Fruit fly (Drosophila melanogaster) whole organism, embryonic: ENCODE results near the gene Rnf146.

Experiments used
- B-H2 ChIP-seq: fragments of 200-800 bp; sonication (Bioruptor generic); optimal IDR thresholded peaks from 2 replicates; lab custom pipeline; 2018; ENCODE audit warnings: missing biosample characterization, mild to moderate bottlenecking, missing genetic modification characterization
- CG10274 ChIP-seq: fragments of 200-800 bp; sonication (Bioruptor generic); optimal IDR thresholded peaks from 3 replicates; lab custom pipeline; 2017; ENCODE audit warnings: missing biosample characterization, mild to moderate bottlenecking, missing genetic modification characterization
- CG10366 ChIP-seq: fragments of 200-800 bp; sonication (Bioruptor generic); IDR thresholded peaks from 2 replicates; pipeline ENCODE4 v1.3.6; 2022; ENCODE audit warnings: missing biosample characterization, missing genetic modification characterization
- CG10565 ChIP-seq: fragments of 200-800 bp; sonication (Bioruptor generic); optimal IDR thresholded peaks from 3 replicates; lab custom pipeline; 2016; ENCODE audit warnings: missing biosample characterization, mild to moderate bottlenecking, missing genetic modification characterization
- CG12071 ChIP-seq: fragments of 200-800 bp; sonication (Bioruptor generic); optimal IDR thresholded peaks from 3 replicates; lab custom pipeline; 2018; ENCODE audit warnings: missing biosample characterization, mild to moderate bottlenecking, missing genetic modification characterization
- CG12155 ChIP-seq: fragments of 200-800 bp; sonication (Bioruptor generic); optimal IDR thresholded peaks from 3 replicates; lab custom pipeline; 2016; ENCODE audit warnings: missing biosample characterization, missing genetic modification characterization
- CG12769 ChIP-seq: fragments of 200-800 bp; sonication (Bioruptor generic); optimal IDR thresholded peaks from 2 replicates; lab custom pipeline; 2019; ENCODE audit warnings: missing biosample characterization, mild to moderate bottlenecking, missing genetic modification characterization, moderate library complexity
- CG13894 ChIP-seq: fragments of 200-800 bp; sonication (Bioruptor generic); optimal IDR thresholded peaks from 3 replicates; lab custom pipeline; 2018; ENCODE audit warnings: missing biosample characterization, mild to moderate bottlenecking, missing genetic modification characterization, moderate library complexity
- CG15479 ChIP-seq: fragments of 200-800 bp; sonication (Bioruptor generic); optimal IDR thresholded peaks from 3 replicates; lab custom pipeline; 2019; ENCODE audit warnings: missing biosample characterization, mild to moderate bottlenecking, missing genetic modification characterization, moderate library complexity
- CG1603 ChIP-seq: fragments of 200-800 bp; sonication (Bioruptor generic); optimal IDR thresholded peaks from 2 replicates; lab custom pipeline; 2019; ENCODE audit warnings: missing biosample characterization, mild to moderate bottlenecking, missing genetic modification characterization, moderate library complexity
- CG17385 ChIP-seq: fragments of 200-800 bp; sonication (Bioruptor generic); optimal IDR thresholded peaks from 3 replicates; lab custom pipeline; 2018; ENCODE audit warnings: missing biosample characterization, mild to moderate bottlenecking, missing genetic modification characterization
- CG2202 ChIP-seq: fragments of 200-800 bp; sonication (Bioruptor generic); optimal IDR thresholded peaks from 2 replicates; lab custom pipeline; 2018; ENCODE audit warnings: missing biosample characterization, mild to moderate bottlenecking, missing genetic modification characterization
- CG34422 ChIP-seq: fragments of 200-800 bp; sonication (Bioruptor generic); IDR thresholded peaks from 3 replicates; pipeline ENCODE4 v1.3.6; 2022; ENCODE audit warnings: missing biosample characterization, missing genetic modification characterization
- CG4730 ChIP-seq: fragments of 200-800 bp; sonication (Bioruptor generic); IDR thresholded peaks from 2 replicates; pipeline ENCODE4 v1.3.6; 2022; ENCODE audit warnings: missing biosample characterization, missing genetic modification characterization
- CG6765 ChIP-seq: fragments of 200-800 bp; sonication (Bioruptor generic); optimal IDR thresholded peaks from 3 replicates; lab custom pipeline; 2017; ENCODE audit warnings: missing biosample characterization, mild to moderate bottlenecking, missing genetic modification characterization
- CG7987 ChIP-seq: fragments of 200-800 bp; sonication (Bioruptor generic); optimal IDR thresholded peaks from 2 replicates; lab custom pipeline; 2018; ENCODE audit warnings: missing biosample characterization, mild to moderate bottlenecking, missing genetic modification characterization, moderate library complexity
- CG8089 ChIP-seq: fragments of 200-800 bp; sonication (Bioruptor generic); optimal IDR thresholded peaks from 3 replicates; lab custom pipeline; 2016; ENCODE audit warnings: missing biosample characterization, missing genetic modification characterization
- CG8944 ChIP-seq: fragments of 200-800 bp; sonication (Bioruptor generic); optimal IDR thresholded peaks from 3 replicates; lab custom pipeline; 2016; ENCODE audit warnings: missing biosample characterization, missing genetic modification characterization
- CG9215 ChIP-seq: fragments of 200-800 bp; sonication (Bioruptor generic); IDR thresholded peaks from 2 replicates; pipeline ENCODE4 v1.3.6; 2022; ENCODE audit warnings: missing biosample characterization, missing genetic modification characterization
- D ChIP-seq, 2 experiments: fragments of 200-800 bp in 1 of 2; fragments of >200 bp in 1 of 2; sonication (Bioruptor generic) in 1 of 2; optimal IDR thresholded peaks; 2 replicates in 1 of 2; 3 replicates in 1 of 2; lab custom pipeline; 2017; ENCODE audit warnings: mild to moderate bottlenecking in 1 of 2, missing biosample characterization in 1 of 2, missing genetic modification characterization in 1 of 2, missing genetic modification reagents in 1 of 2
- Dp ChIP-seq: fragments of 200-800 bp; sonication (Bioruptor generic); optimal IDR thresholded peaks from 2 replicates; lab custom pipeline; 2018; ENCODE audit warnings: missing biosample characterization, mild to moderate bottlenecking, missing genetic modification characterization, moderate library complexity
- E2f1 ChIP-seq: fragments of 200-800 bp; sonication (Bioruptor generic); IDR thresholded peaks from 2 replicates; pipeline ENCODE4 v1.3.6; 2022; ENCODE audit warnings: missing biosample characterization, missing genetic modification characterization
- Ets65A ChIP-seq: fragments of 200-800 bp; sonication (Bioruptor generic); peaks from one replicate; lab custom pipeline; 2016; ENCODE audit warnings: missing biosample characterization, missing genetic modification characterization
- Gug ChIP-seq: fragments of 200-800 bp; sonication (Bioruptor generic); IDR thresholded peaks from 4 replicates; pipeline ENCODE4 v1.3.6; 2022; ENCODE audit warnings: missing biosample characterization, missing genetic modification characterization
- H2.0 ChIP-seq: fragments of 200-800 bp; sonication (Bioruptor generic); IDR thresholded peaks from 2 replicates; pipeline ENCODE4 v1.3.6; 2022; ENCODE audit warnings: missing biosample characterization, missing genetic modification characterization
- Hey ChIP-seq: fragments of 200-800 bp; sonication (Bioruptor generic); optimal IDR thresholded peaks from 3 replicates; lab custom pipeline; 2018; ENCODE audit warnings: missing biosample characterization, mild to moderate bottlenecking, missing genetic modification characterization
- Jarid2 ChIP-seq: fragments of 200-800 bp; sonication (Bioruptor generic); optimal IDR thresholded peaks from 3 replicates; lab custom pipeline; 2017; ENCODE audit warnings: mild to moderate bottlenecking, missing biosample characterization, missing genetic modification reagents, missing genetic modification characterization
- Mad ChIP-seq: fragments of 200-800 bp; sonication (Bioruptor generic); optimal IDR thresholded peaks from 2 replicates; lab custom pipeline; 2016; ENCODE audit warnings: missing biosample characterization, missing genetic modification characterization
- Myb ChIP-seq: fragments of 200-800 bp; sonication (Bioruptor generic); optimal IDR thresholded peaks from 2 replicates; lab custom pipeline; 2016; ENCODE audit warnings: missing biosample characterization, missing genetic modification characterization
- Pdp1 ChIP-seq, 2 experiments: fragments of 200-800 bp; sonication (Bioruptor generic); optimal IDR thresholded peaks; 3 replicates each; lab custom pipeline; 2016; ENCODE audit warnings: missing biosample characterization in 2 of 2, missing genetic modification characterization in 2 of 2, mild to moderate bottlenecking in 1 of 2, moderate library complexity in 1 of 2
- Sin3A ChIP-seq: fragments of >200 bp; optimal IDR thresholded peaks from 2 replicates; lab custom pipeline; 2018
- Tbp ChIP-seq: fragments of >200 bp; optimal IDR thresholded peaks from 2 replicates; lab custom pipeline; 2018; ENCODE audit warnings: missing biosample characterization, missing genetic modification characterization
- Trl ChIP-seq, 3 experiments: fragments of >200 bp in 2 of 3; fragments of 200-800 bp in 1 of 3; sonication (Bioruptor generic) in 1 of 3; optimal IDR thresholded peaks; 2 replicates in 1 of 3; 3 replicates in 2 of 3; lab custom pipeline; 2016 to 2017; ENCODE audit warnings: missing biosample characterization in 1 of 3, missing genetic modification characterization in 1 of 3
- Vsx1 ChIP-seq: fragments of 200-800 bp; sonication (Bioruptor generic); optimal IDR thresholded peaks from 2 replicates; lab custom pipeline; 2017; ENCODE audit warnings: missing biosample characterization, mild to moderate bottlenecking, missing genetic modification characterization, missing genetic modification reagents
- Xbp1 ChIP-seq: fragments of 200-800 bp; sonication (Bioruptor generic); optimal IDR thresholded peaks from 3 replicates; lab custom pipeline; 2016; ENCODE audit warnings: missing biosample characterization, mild to moderate bottlenecking, missing genetic modification characterization
- bcd ChIP-seq: fragments of 200-800 bp; sonication (Bioruptor generic); optimal IDR thresholded peaks from 2 replicates; lab custom pipeline; 2017; ENCODE audit warnings: missing biosample characterization, mild to moderate bottlenecking, missing genetic modification characterization
- cas ChIP-seq: fragments of 200-800 bp; sonication (Bioruptor generic); IDR thresholded peaks from 2 replicates; pipeline ENCODE4 v1.3.6; 2022; ENCODE audit warnings: missing biosample characterization, missing genetic modification characterization
- dmrt11E ChIP-seq: fragments of 200-800 bp; sonication (Bioruptor generic); optimal IDR thresholded peaks from 3 replicates; lab custom pipeline; 2018; ENCODE audit warnings: missing biosample characterization, mild to moderate bottlenecking, missing genetic modification characterization, moderate library complexity
- ewg ChIP-seq: fragments of 200-800 bp; sonication (Bioruptor generic); optimal IDR thresholded peaks from 3 replicates; lab custom pipeline; 2017; ENCODE audit warnings: mild to moderate bottlenecking, missing biosample characterization, missing genetic modification reagents, missing genetic modification characterization
- grau ChIP-seq: fragments of 200-800 bp; optimal IDR thresholded peaks from 3 replicates; lab custom pipeline; 2019; ENCODE audit warnings: missing biosample characterization, mild to moderate bottlenecking, missing genetic modification characterization, moderate library complexity
- gsb-n ChIP-seq: fragments of 200-800 bp; sonication (Bioruptor generic); optimal IDR thresholded peaks from 3 replicates; lab custom pipeline; 2018; ENCODE audit warnings: missing biosample characterization, mild to moderate bottlenecking, missing genetic modification characterization
- jumu ChIP-seq: fragments of 200-800 bp; sonication (Bioruptor generic); optimal IDR thresholded peaks from 3 replicates; lab custom pipeline; 2016; ENCODE audit warnings: missing biosample characterization, missing genetic modification characterization
- kay ChIP-seq: fragments of 200-800 bp; sonication (Bioruptor generic); optimal IDR thresholded peaks from 2 replicates; lab custom pipeline; 2016; ENCODE audit warnings: missing biosample characterization, missing genetic modification characterization
- knrl ChIP-seq: fragments of 200-800 bp; sonication (Bioruptor generic); IDR thresholded peaks from 3 replicates; pipeline ENCODE4 v1.3.6; 2022; ENCODE audit warnings: missing biosample characterization, missing genetic modification characterization; ENCODE audit not compliant: partially characterized antibody
- lola ChIP-seq, 3 experiments: fragments of >200 bp in 2 of 3; fragments of 200-800 bp in 1 of 3; sonication (Bioruptor generic) in 1 of 3; optimal IDR thresholded peaks; 2 replicates each; lab custom pipeline; 2017 to 2019; ENCODE audit warnings: missing biosample characterization in 3 of 3, missing genetic modification characterization in 3 of 3, mild to moderate bottlenecking in 1 of 3, moderate library complexity in 1 of 3
- luna ChIP-seq: fragments of 200-800 bp; sonication (Bioruptor generic); optimal IDR thresholded peaks from 2 replicates; lab custom pipeline; 2016; ENCODE audit warnings: missing biosample characterization, missing genetic modification characterization
- otp ChIP-seq: fragments of 200-800 bp; sonication (Bioruptor generic); IDR thresholded peaks from 3 replicates; pipeline ENCODE4, ENCODE4 v1.3.6; 2022; ENCODE audit warnings: missing biosample characterization, missing genetic modification characterization
- prd ChIP-seq, 3 experiments: fragments of >200 bp in 2 of 3; fragments of 200-800 bp in 1 of 3; sonication (Bioruptor generic) in 1 of 3; optimal IDR thresholded peaks in 2 of 3; IDR thresholded peaks in 1 of 3; 2 replicates in 2 of 3; 3 replicates in 1 of 3; pipeline versions ENCODE4 v1.3.6 to Lab custom; 2017 to 2022; ENCODE audit warnings: missing biosample characterization in 1 of 3, missing genetic modification characterization in 1 of 3
- psq ChIP-seq: fragments of 200-800 bp; sonication (Bioruptor generic); optimal IDR thresholded peaks from 2 replicates; lab custom pipeline; 2017; ENCODE audit warnings: missing biosample characterization, missing genetic modification characterization
- shn ChIP-seq: fragments of 200-800 bp; sonication (Bioruptor generic); optimal IDR thresholded peaks from 3 replicates; lab custom pipeline; 2016; ENCODE audit warnings: missing biosample characterization, missing genetic modification characterization

Gene Rnf146

dm6 chr3L:19670492-19670891 is 27.9 kb upstream of the Rnf146 start (continued):
- TF ChIP-seq CG10366 (peak; percentile 45), cas (GFP tag; lab: Robert Waterston, UW) (no peak), Ets65A (GFP tag; lab: Kevin White, UChicago) (no peak), kay (no peak), luna (no peak), otp (GFP tag; lab: Robert Waterston, UW) (no peak), Gug (GFP tag; lab: Robert Waterston, UW) (no peak), CG12155 (GFP tag; lab: Kevin White, UChicago) (no peak), Sin3A (lab: Kevin White, UChicago) (no peak), Myb (GFP tag; lab: Kevin White, UChicago) (no peak), CG4730 (GFP tag; lab: Robert Waterston, UW) (no peak), Trl (optimal IDR thresholded peaks at IDR 0.05; lab: Kevin White, UChicago) (no peak), Trl (GFP tag; optimal IDR thresholded peaks at IDR 0.05; lab: Kevin White, UChicago) (no peak), lola (GFP tag; optimal IDR thresholded peaks at IDR 0.05; lab: Kevin White, UChicago) (peak in 1 of 3 experiments; percentile 39), D (optimal IDR thresholded peaks at IDR 0.05; lab: Kevin White, UChicago) (no peak), D (GFP tag; optimal IDR thresholded peaks at IDR 0.05; lab: Kevin White, UChicago) (peak; percentile 53), Xbp1 (peak; percentile 4), CG12071 (GFP tag; lab: Kevin White, UChicago) (no peak), CG9215 (GFP tag; lab: Robert Waterston, UW) (no peak), CG2202 (tag; lab: Kevin White, UChicago) (no peak), H2.0 (GFP tag; lab: Robert Waterston, UW) (no peak), Hey (tag; lab: Kevin White, UChicago) (no peak), CG34422 (GFP tag; lab: Robert Waterston, UW) (no peak; the same call in 2 of the 3 replicates), CG17385 (GFP tag; lab: Kevin White, UChicago) (no peak), Tbp (GFP tag; lab: Kevin White, UChicago) (no peak), bcd (GFP tag; lab: Kevin White, UChicago) (no peak), psq (GFP tag; lab: Kevin White, UChicago) (no peak), Vsx1 (GFP tag; lab: Kevin White, UChicago) (no peak), knrl (GFP tag; lab: Robert Waterston, UW) (no peak), Dp (GFP tag; lab: Kevin White, UChicago) (no peak), jumu (GFP tag; lab: Kevin White, UChicago) (no peak), Pdp1 (GFP tag; optimal IDR thresholded peaks at IDR 0.05; lab: Kevin White, UChicago) (no peak), B-H2 (GFP tag; lab: Kevin White, UChicago) (no peak), gsb-n (tag; lab: Kevin White, UChicago) (no peak), E2f1 (no peak), CG6765 (no peak), CG7987 (no peak), CG8089 (no peak), prd (optimal IDR thresholded peaks at IDR 0.05; lab: Kevin White, UChicago) (no peak), prd (GFP tag; IDR thresholded peaks at IDR 0.05; lab: Robert Waterston, UW) (peak; percentile 61), Jarid2 (GFP tag; lab: Kevin White, UChicago) (no peak), CG1603 (peak; percentile 7), dmrt11E (tag; lab: Kevin White, UChicago) (peak; percentile 35), CG10565 (GFP tag; lab: Kevin White, UChicago) (no peak), Mad (GFP tag; lab: Kevin White, UChicago) (no peak), shn (no peak), CG15479 (no peak), CG8944 (GFP tag; lab: Kevin White, UChicago) (no peak), ewg (GFP tag; lab: Kevin White, UChicago) (no peak), grau (peak; percentile 34), CG13894 (tag; lab: Kevin White, UChicago) (no peak), CG12769 (tag; lab: Kevin White, UChicago) (no peak), CG10274 (no peak)
